Worm (Caenorhabditis elegans): Measurements from ENCODE around the gene C28D4.5.

The C28D4.5 gene

ce11 chrIV:9734861-9735260 lies 11.8 kb downstream of the C28D4.5 start:
- TF ChIP-seq pqm-1 (tag; optimal IDR thresholded peaks at IDR 0.05): peak; percentile 16
- TF ChIP-seq lin-39 (tag; optimal IDR thresholded peaks at IDR 0.05): no peak
- peak; percentile 3 for TF ChIP-seq elt-2 (tag; optimal IDR thresholded peaks at IDR 0.05)

ce11 chrIV:9733904-9734303 lies 12.8 kb downstream of the C28D4.5 start:
- TF ChIP-seq tbx-2 (tag; optimal IDR thresholded peaks at IDR 0.05): no peak
- no peak for TF ChIP-seq hmg-11 (tag; optimal IDR thresholded peaks at IDR 0.05)
- no peak for TF ChIP-seq nhr-28 (tag; optimal IDR thresholded peaks at IDR 0.05)
- no peak for TF ChIP-seq nhr-76 (tag; optimal IDR thresholded peaks at IDR 0.05)
- TF ChIP-seq egl-27 (tag; optimal IDR thresholded peaks at IDR 0.05): no peak
- no peak for TF ChIP-seq nhr-43 (tag; optimal IDR thresholded peaks at IDR 0.05; ENCODE audit: poor library complexity, severe bottlenecking)
- no peak for TF ChIP-seq aly-2 (tag; optimal IDR thresholded peaks at IDR 0.05)
- no peak for TF ChIP-seq nhr-23 (tag; optimal IDR thresholded peaks at IDR 0.05)
- TF ChIP-seq fkh-10 (GFP tag; optimal IDR thresholded peaks at IDR 0.05): no peak
- TF ChIP-seq unc-62 (GFP tag; optimal IDR thresholded peaks at IDR 0.05): no peak
- no peak for TF ChIP-seq elt-2 (tag; optimal IDR thresholded peaks at IDR 0.05)
- TF ChIP-seq elt-3 (tag; optimal IDR thresholded peaks at IDR 0.05): no peak
- TF ChIP-seq R02D3.7 (tag; optimal IDR thresholded peaks at IDR 0.05): no peak
- no peak for TF ChIP-seq lin-39 (tag; optimal IDR thresholded peaks at IDR 0.05)
- no peak for TF ChIP-seq daf-12 (tag; optimal IDR thresholded peaks at IDR 0.05)

ce11 chrIV:9728376-9728775 lies 18.3 kb downstream of the C28D4.5 start, which contains the start of gene nhr-100:
Gene nhr-100 (plus strand): TSS chrIV:9728676.
- TF ChIP-seq fos-1 (tag; optimal IDR thresholded peaks at IDR 0.05) (no peak), mml-1 (tag; optimal IDR thresholded peaks at IDR 0.05) (no peak), nhr-76 (tag; optimal IDR thresholded peaks at IDR 0.05) (no peak), unc-39 (tag; optimal IDR thresholded peaks at IDR 0.05) (no peak), nhr-25 (tag; optimal IDR thresholded peaks at IDR 0.05) (no peak), ceh-82 (tag; optimal IDR thresholded peaks at IDR 0.05) (no peak), ceh-9 (tag; optimal IDR thresholded peaks at IDR 0.05) (no peak)

ce11 chrIV:9727217-9727616 lies 19.4 kb downstream of the C28D4.5 start:
- TF ChIP-seq skn-1 (tag; optimal IDR thresholded peaks at IDR 0.05): no peak
- no peak for TF ChIP-seq ztf-4 (tag; optimal IDR thresholded peaks at IDR 0.05)
- no peak for TF ChIP-seq ztf-11 (tag; optimal IDR thresholded peaks at IDR 0.05)
- no peak for TF ChIP-seq nhr-23 (tag; optimal IDR thresholded peaks at IDR 0.05)
- TF ChIP-seq nhr-28 (tag; optimal IDR thresholded peaks at IDR 0.05): no peak
- TF ChIP-seq ama-1 (optimal IDR thresholded peaks at IDR 0.05): no peak
- no peak for TF ChIP-seq nhr-237 (tag; optimal IDR thresholded peaks at IDR 0.05)

- no peak for TF ChIP-seq nhr-28 (tag; optimal IDR thresholded peaks at IDR 0.05)
- peak; percentile 66 for TF ChIP-seq nhr-11 (tag; optimal IDR thresholded peaks at IDR 0.05)
Observed at ce11 chrIV:9725468-9725985, 21.1 kb downstream of the C28D4.5 start.

- no peak for TF ChIP-seq pqm-1 (tag; optimal IDR thresholded peaks at IDR 0.05)
- TF ChIP-seq lin-15B (tag; optimal IDR thresholded peaks at IDR 0.05): no peak
- no peak for TF ChIP-seq R02D3.7 (tag; optimal IDR thresholded peaks at IDR 0.05)
- no peak for TF ChIP-seq nfya-1 (tag; optimal IDR thresholded peaks at IDR 0.05; ENCODE audit: insufficient read depth)
- no peak for TF ChIP-seq ceh-28 (tag; optimal IDR thresholded peaks at IDR 0.05)
- no peak for TF ChIP-seq fkh-2 (tag; optimal IDR thresholded peaks at IDR 0.05)
- no peak for TF ChIP-seq lin-39 (tag; optimal IDR thresholded peaks at IDR 0.05)
- no peak for TF ChIP-seq nhr-12 (tag; optimal IDR thresholded peaks at IDR 0.05)
- TF ChIP-seq nhr-77 (tag; optimal IDR thresholded peaks at IDR 0.05): no peak
- TF ChIP-seq mml-1 (tag; optimal IDR thresholded peaks at IDR 0.05): no peak
- no peak for TF ChIP-seq nhr-237 (tag; optimal IDR thresholded peaks at IDR 0.05)
- TF ChIP-seq skn-1 (tag; optimal IDR thresholded peaks at IDR 0.05): no peak
- TF ChIP-seq daf-12 (tag; optimal IDR thresholded peaks at IDR 0.05): no peak
- TF ChIP-seq unc-39 (tag; optimal IDR thresholded peaks at IDR 0.05): no peak
- TF ChIP-seq eor-1 (tag; optimal IDR thresholded peaks at IDR 0.05): no peak
- TF ChIP-seq sea-2 (GFP tag; optimal IDR thresholded peaks at IDR 0.05): no peak
- no peak for TF ChIP-seq nhr-76 (tag; optimal IDR thresholded peaks at IDR 0.05)
- TF ChIP-seq nhr-25 (tag; optimal IDR thresholded peaks at IDR 0.05): no peak
- no peak for TF ChIP-seq nhr-28 (tag; optimal IDR thresholded peaks at IDR 0.05)
- TF ChIP-seq nhr-43 (tag; optimal IDR thresholded peaks at IDR 0.05; ENCODE audit: poor library complexity, severe bottlenecking): no peak
Observed at ce11 chrIV:9724948-9725347, 21.7 kb downstream of the C28D4.5 start, which contains the start of the genes nhr-138 and C28D4.18. Gene nhr-138 (plus strand): TSS chrIV:9725251. Gene C28D4.18 (plus strand): TSS chrIV:9725280.

Data from whole organism, L3 larva.